Fruit fly (Drosophila melanogaster) whole organism, embryonic: ENCODE results near the gene CG14650.

Source experiments
- Bdp1 ChIP-seq: fragments of 200-800 bp; sonication (Bioruptor generic); optimal IDR thresholded peaks from 3 replicates; lab custom pipeline; 2016; ENCODE audit warnings: missing biosample characterization, missing genetic modification characterization
- Blimp-1 ChIP-seq: fragments of 200-800 bp; sonication (Bioruptor generic); optimal IDR thresholded peaks from 3 replicates; lab custom pipeline; 2018; ENCODE audit warnings: missing biosample characterization, missing genetic modification characterization, mild to moderate bottlenecking, moderate library complexity, missing genetic modification reagents
- CG10209 ChIP-seq: fragments of 200-800 bp; sonication (Bioruptor generic); optimal IDR thresholded peaks from 3 replicates; lab custom pipeline; 2017; ENCODE audit warnings: missing biosample characterization, mild to moderate bottlenecking, missing genetic modification characterization, missing genetic modification reagents
- CG11085 ChIP-seq: fragments of 200-800 bp; sonication (Bioruptor generic); IDR thresholded peaks from 2 replicates; pipeline ENCODE4 v1.3.6; 2022; ENCODE audit warnings: missing biosample characterization, missing genetic modification characterization
- CG12155 ChIP-seq: fragments of 200-800 bp; sonication (Bioruptor generic); optimal IDR thresholded peaks from 3 replicates; lab custom pipeline; 2016; ENCODE audit warnings: missing biosample characterization, missing genetic modification characterization
- CG12744 ChIP-seq: fragments of 200-800 bp; sonication (Bioruptor generic); optimal IDR thresholded peaks from 2 replicates; lab custom pipeline; 2016; ENCODE audit warnings: missing biosample characterization, missing genetic modification characterization
- CG12769 ChIP-seq: fragments of 200-800 bp; sonication (Bioruptor generic); optimal IDR thresholded peaks from 2 replicates; lab custom pipeline; 2019; ENCODE audit warnings: missing biosample characterization, mild to moderate bottlenecking, missing genetic modification characterization, moderate library complexity
- CG13624 ChIP-seq: fragments of 200-800 bp; sonication (Bioruptor generic); optimal IDR thresholded peaks from 2 replicates; lab custom pipeline; 2016; ENCODE audit warnings: missing biosample characterization, missing genetic modification characterization
- CG14050 ChIP-seq: fragments of 200-800 bp; sonication (Bioruptor generic); IDR thresholded peaks from 3 replicates; pipeline ENCODE4 v1.3.6; 2022; ENCODE audit warnings: missing biosample characterization, missing genetic modification characterization
- CG14441 ChIP-seq: fragments of 200-800 bp; sonication (Bioruptor generic); IDR thresholded peaks from 2 replicates; pipeline ENCODE4 v1.3.6; 2022; ENCODE audit warnings: missing biosample characterization, missing genetic modification characterization
- CG14667 ChIP-seq: fragments of 200-800 bp; sonication (Bioruptor generic); IDR thresholded peaks from 2 replicates; pipeline ENCODE4 v1.3.6; 2022; ENCODE audit warnings: missing biosample characterization, missing genetic modification characterization
- CG16779 ChIP-seq: fragments of 200-800 bp; sonication (Bioruptor generic); IDR thresholded peaks from 2 replicates; pipeline ENCODE4 v1.3.6; 2022; ENCODE audit warnings: missing biosample characterization, missing genetic modification characterization
- CG2199 ChIP-seq: fragments of 200-800 bp; sonication (Bioruptor generic); IDR thresholded peaks from 3 replicates; pipeline ENCODE4 v1.3.6; 2022; ENCODE audit warnings: missing biosample characterization, missing genetic modification characterization
- CG2889 ChIP-seq: fragments of 200-800 bp; sonication (Bioruptor generic); IDR thresholded peaks from 3 replicates; pipeline ENCODE4 v1.3.6; 2022; ENCODE audit warnings: missing biosample characterization, missing genetic modification characterization
- CG33557 ChIP-seq: fragments of 200-800 bp; sonication (Bioruptor generic); optimal IDR thresholded peaks from 2 replicates; lab custom pipeline; 2019; ENCODE audit warnings: missing biosample characterization, mild to moderate bottlenecking, missing genetic modification characterization, moderate library complexity
- CG3407 ChIP-seq: fragments of 200-800 bp; sonication (Bioruptor generic); optimal IDR thresholded peaks from 2 replicates; lab custom pipeline; 2018; ENCODE audit warnings: missing biosample characterization, mild to moderate bottlenecking, missing genetic modification characterization
- CG4282 ChIP-seq: fragments of 200-800 bp; sonication (Bioruptor generic); optimal IDR thresholded peaks from 2 replicates; lab custom pipeline; 2016; ENCODE audit warnings: missing biosample characterization, missing genetic modification characterization
- CG4820 ChIP-seq: fragments of 200-800 bp; sonication (Bioruptor generic); optimal IDR thresholded peaks from 3 replicates; lab custom pipeline; 2016; ENCODE audit warnings: missing biosample characterization, missing genetic modification characterization
- CG5245 ChIP-seq: fragments of 200-800 bp; sonication (Bioruptor generic); optimal IDR thresholded peaks from 3 replicates; lab custom pipeline; 2016; ENCODE audit warnings: missing biosample characterization, missing genetic modification characterization
- CG7786 ChIP-seq: fragments of 200-800 bp; sonication (Bioruptor generic); optimal IDR thresholded peaks from 2 replicates; lab custom pipeline; 2016; ENCODE audit warnings: missing biosample characterization, missing genetic modification characterization
- Deaf1 ChIP-seq: fragments of 200-800 bp; optimal IDR thresholded peaks from 3 replicates; lab custom pipeline; 2019; ENCODE audit warnings: missing biosample characterization, mild to moderate bottlenecking, missing genetic modification characterization, moderate library complexity
- Dip3 ChIP-seq: fragments of 200-800 bp; sonication (Bioruptor generic); optimal IDR thresholded peaks from 3 replicates; lab custom pipeline; 2016; ENCODE audit warnings: missing biosample characterization, missing genetic modification characterization
- Eip74EF ChIP-seq, 2 experiments: fragments of 200-800 bp in 1 of 2; fragments of >200 bp in 1 of 2; sonication (Bioruptor generic) in 1 of 2; optimal IDR thresholded peaks; 2 replicates each; lab custom pipeline; 2017 to 2019; ENCODE audit warnings: missing biosample characterization in 2 of 2, missing genetic modification characterization in 2 of 2, mild to moderate bottlenecking in 1 of 2, moderate library complexity in 1 of 2
- Fer1 ChIP-seq: fragments of 200-800 bp; sonication (Bioruptor generic); optimal IDR thresholded peaks from 2 replicates; lab custom pipeline; 2017; ENCODE audit warnings: missing biosample characterization, mild to moderate bottlenecking, missing genetic modification characterization
- HLH4C ChIP-seq: fragments of 200-800 bp; sonication (Bioruptor generic); IDR thresholded peaks from 3 replicates; pipeline ENCODE4 v1.3.6; 2022; ENCODE audit warnings: missing biosample characterization, missing genetic modification characterization; ENCODE audit not compliant: partially characterized antibody
- Hr78 ChIP-seq, 2 experiments: fragments of 200-800 bp in 1 of 2; fragments of >200 bp in 1 of 2; sonication (Bioruptor generic) in 1 of 2; optimal IDR thresholded peaks; 2 replicates each; lab custom pipeline; 2017 to 2019; ENCODE audit warnings: missing biosample characterization in 2 of 2, missing genetic modification characterization in 2 of 2, mild to moderate bottlenecking in 1 of 2, moderate library complexity in 1 of 2
- MESR4 ChIP-seq: fragments of 200-800 bp; sonication (Bioruptor generic); optimal IDR thresholded peaks from 2 replicates; lab custom pipeline; 2018; ENCODE audit warnings: missing biosample characterization, mild to moderate bottlenecking, missing genetic modification characterization, moderate library complexity
- Oli ChIP-seq: fragments of 200-800 bp; sonication (Bioruptor generic); optimal IDR thresholded peaks from 2 replicates; lab custom pipeline; 2018; ENCODE audit warnings: missing biosample characterization, mild to moderate bottlenecking, missing genetic modification characterization, moderate library complexity
- Usf ChIP-seq: fragments of 200-800 bp; sonication (Bioruptor generic); optimal IDR thresholded peaks from 2 replicates; lab custom pipeline; 2017; ENCODE audit warnings: missing genotype, missing biosample characterization, missing genetic modification characterization
- Vsx1 ChIP-seq: fragments of 200-800 bp; sonication (Bioruptor generic); optimal IDR thresholded peaks from 2 replicates; lab custom pipeline; 2017; ENCODE audit warnings: missing biosample characterization, mild to moderate bottlenecking, missing genetic modification characterization, missing genetic modification reagents
- bab2 ChIP-seq: fragments of 200-800 bp; sonication (Bioruptor generic); optimal IDR thresholded peaks from 2 replicates; lab custom pipeline; 2016; ENCODE audit warnings: missing biosample characterization, missing genetic modification characterization
- dati ChIP-seq: fragments of 200-800 bp; sonication (Bioruptor generic); IDR thresholded peaks from 2 replicates; pipeline ENCODE4 v1.3.6; 2022; ENCODE audit warnings: missing biosample characterization, missing genetic modification characterization
- dmrt99B ChIP-seq: fragments of 200-800 bp; sonication (Bioruptor generic); optimal IDR thresholded peaks from 2 replicates; lab custom pipeline; 2018; ENCODE audit warnings: missing biosample characterization, mild to moderate bottlenecking, missing genetic modification characterization, moderate library complexity
- esg ChIP-seq: fragments of 200-800 bp; sonication (Bioruptor generic); conservative IDR thresholded peaks from 2 replicates; pipeline ENCODE4 v1.3.6; 2022; ENCODE audit warnings: missing biosample characterization, missing genetic modification characterization
- eve ChIP-seq, 2 experiments: fragments of >200 bp; optimal IDR thresholded peaks; 2 replicates each; lab custom pipeline; 2017; ENCODE audit warnings: missing biosample characterization in 2 of 2, missing genetic modification characterization in 2 of 2
- ind ChIP-seq: fragments of 200-800 bp; sonication (Bioruptor generic); optimal IDR thresholded peaks from 3 replicates; lab custom pipeline; 2016; ENCODE audit warnings: missing biosample characterization, missing genetic modification characterization
- kni ChIP-seq: fragments of 200-800 bp; sonication (Bioruptor generic); optimal IDR thresholded peaks from 3 replicates; lab custom pipeline; 2017; ENCODE audit warnings: mild to moderate bottlenecking, missing biosample characterization, missing genetic modification reagents, missing genetic modification characterization
- maf-S ChIP-seq: fragments of 200-800 bp; sonication (Bioruptor generic); optimal IDR thresholded peaks from 2 replicates; lab custom pipeline; 2016; ENCODE audit warnings: missing biosample characterization, missing genetic modification characterization
- nerfin-1 ChIP-seq: fragments of 200-800 bp; sonication (Bioruptor generic); optimal IDR thresholded peaks from 3 replicates; lab custom pipeline; 2019; ENCODE audit warnings: missing biosample characterization, mild to moderate bottlenecking, missing genetic modification characterization, moderate library complexity
- oc ChIP-seq: fragments of 200-800 bp; sonication (Bioruptor generic); optimal IDR thresholded peaks from 2 replicates; lab custom pipeline; 2018; ENCODE audit warnings: missing biosample characterization, mild to moderate bottlenecking, missing genetic modification characterization, moderate library complexity
- org-1 ChIP-seq: fragments of 200-800 bp; sonication (Bioruptor generic); optimal IDR thresholded peaks from 2 replicates; lab custom pipeline; 2017; ENCODE audit warnings: missing biosample characterization, missing genetic modification characterization
- prd ChIP-seq, 3 experiments: fragments of >200 bp in 2 of 3; fragments of 200-800 bp in 1 of 3; sonication (Bioruptor generic) in 1 of 3; optimal IDR thresholded peaks in 2 of 3; IDR thresholded peaks in 1 of 3; 2 replicates in 2 of 3; 3 replicates in 1 of 3; pipeline versions ENCODE4 v1.3.6 to Lab custom; 2017 to 2022; ENCODE audit warnings: missing biosample characterization in 1 of 3, missing genetic modification characterization in 1 of 3
- repo ChIP-seq: fragments of 200-800 bp; sonication (Bioruptor generic); optimal IDR thresholded peaks from 2 replicates; lab custom pipeline; 2016; ENCODE audit warnings: missing biosample characterization, missing genetic modification characterization
- rib ChIP-seq: fragments of 200-800 bp; sonication (Bioruptor generic); IDR thresholded peaks from 2 replicates; pipeline ENCODE4 v1.3.6; 2022; ENCODE audit warnings: missing biosample characterization, missing genetic modification characterization
- ro ChIP-seq: fragments of 200-800 bp; sonication (Bioruptor generic); IDR thresholded peaks from 2 replicates; pipeline ENCODE4 v1.3.6; 2022; ENCODE audit warnings: missing biosample characterization, missing genetic modification characterization
- trem ChIP-seq: fragments of 200-800 bp; optimal IDR thresholded peaks from 3 replicates; lab custom pipeline; 2019; ENCODE audit warnings: missing biosample characterization, mild to moderate bottlenecking, missing genetic modification characterization, moderate library complexity
- vvl ChIP-seq: fragments of 200-800 bp; sonication (Bioruptor generic); IDR thresholded peaks from 2 replicates; pipeline ENCODE4 v1.3.6; 2022; ENCODE audit warnings: missing biosample characterization, missing genetic modification characterization

The CG14650 gene

dm6 chr3R:4475378-4475777 lies 38.2 kb downstream of the CG14650 start:
- no peak for TF ChIP-seq ind (GFP tag; lab: Kevin White, UChicago)
- no peak for TF ChIP-seq CG16779 (GFP tag; lab: Robert Waterston, UW)
- TF ChIP-seq CG4820 (GFP tag; lab: Kevin White, UChicago): no peak
- TF ChIP-seq Hr78 (GFP tag; optimal IDR thresholded peaks at IDR 0.05; lab: Kevin White, UChicago): peak in 1 of 2 experiments; percentile 84
- TF ChIP-seq Oli (tag; lab: Kevin White, UChicago): no peak
- TF ChIP-seq vvl: 0 out of 2 replicates have a peak, but pooled peaks have one; percentile 39
- no peak for TF ChIP-seq CG13624
- TF ChIP-seq MESR4: no peak
- TF ChIP-seq Dip3 (GFP tag; lab: Kevin White, UChicago): no peak
- TF ChIP-seq CG12769: no peak
- TF ChIP-seq CG3407 (GFP tag; lab: Kevin White, UChicago): no peak
- no peak for TF ChIP-seq repo (GFP tag; lab: Kevin White, UChicago)
- no peak for TF ChIP-seq bab2 (GFP tag; lab: Kevin White, UChicago)
- no peak for TF ChIP-seq nerfin-1 (tag; lab: Kevin White, UChicago)
- TF ChIP-seq Bdp1 (GFP tag; lab: Kevin White, UChicago): no peak
- TF ChIP-seq Deaf1: no peak
- TF ChIP-seq CG2889 (GFP tag; lab: Robert Waterston, UW): no peak
- 0 out of 3 replicates have a peak, but pooled peaks have one; percentile 38 for TF ChIP-seq CG2199 (GFP tag; lab: Robert Waterston, UW)
- TF ChIP-seq CG12744 (GFP tag; lab: Kevin White, UChicago): no peak
- no peak for TF ChIP-seq Usf (GFP tag; lab: Kevin White, UChicago)
- TF ChIP-seq esg (GFP tag; lab: Robert Waterston, UW): no peak
- no peak for TF ChIP-seq maf-S (GFP tag; lab: Kevin White, UChicago)
- TF ChIP-seq ro (GFP tag; lab: Robert Waterston, UW): no peak
- TF ChIP-seq eve (GFP tag; optimal IDR thresholded peaks at IDR 0.05; lab: Kevin White, UChicago): no peak
- no peak for TF ChIP-seq CG14667 (GFP tag; lab: Robert Waterston, UW)
- no peak for TF ChIP-seq HLH4C (GFP tag; lab: Robert Waterston, UW)
- TF ChIP-seq Fer1 (GFP tag; lab: Kevin White, UChicago): no peak
- TF ChIP-seq CG5245: no peak
- TF ChIP-seq CG4282 (GFP tag; lab: Kevin White, UChicago): no peak
- TF ChIP-seq dmrt99B (tag; lab: Kevin White, UChicago): no peak
- no peak for TF ChIP-seq CG11085 (GFP tag; lab: Robert Waterston, UW)
- no peak for TF ChIP-seq trem (tag; lab: Kevin White, UChicago)
- no peak for TF ChIP-seq oc (tag; lab: Kevin White, UChicago)
- 0 out of 2 replicates have a peak, but pooled peaks have one; percentile 34 for TF ChIP-seq rib (GFP tag; lab: Robert Waterston, UW)
- no peak for TF ChIP-seq CG14441 (GFP tag; lab: Robert Waterston, UW)
- TF ChIP-seq prd (optimal IDR thresholded peaks at IDR 0.05; lab: Kevin White, UChicago): no peak
- no peak for TF ChIP-seq prd (GFP tag; IDR thresholded peaks at IDR 0.05; lab: Robert Waterston, UW)
- TF ChIP-seq Vsx1 (GFP tag; lab: Kevin White, UChicago): no peak
- no peak for TF ChIP-seq CG14050 (GFP tag; lab: Robert Waterston, UW)
- no peak for TF ChIP-seq CG33557 (GFP tag; lab: Kevin White, UChicago)
- TF ChIP-seq Blimp-1 (GFP tag; lab: Kevin White, UChicago): peak; percentile 87
- TF ChIP-seq CG12155: no peak
- TF ChIP-seq dati: no peak
- no peak for TF ChIP-seq CG10209 (GFP tag; lab: Kevin White, UChicago)
- no peak for TF ChIP-seq CG7786 (GFP tag; lab: Kevin White, UChicago)
- TF ChIP-seq Eip74EF (GFP tag; optimal IDR thresholded peaks at IDR 0.05; lab: Kevin White, UChicago): no peak
- TF ChIP-seq kni (GFP tag; lab: Kevin White, UChicago): peak; percentile 42
- TF ChIP-seq org-1: no peak
